Worm (Caenorhabditis elegans) whole organism, early embryonic: ENCODE measurements around the gene nep-12.

ENCODE experiments used
- B0310.2 ChIP-seq: sonication (generic microtip); optimal IDR thresholded peaks from 2 replicates; lab custom pipeline; 2016; ENCODE audit warnings: mild to moderate bottlenecking, missing genetic modification characterization, missing compliant biosample characterization
- ama-1 ChIP-seq: fragments of 150-350 bp; optimal IDR thresholded peaks from 2 replicates; lab custom pipeline; 2014
- ceh-36 ChIP-seq: sonication (generic microtip); optimal IDR thresholded peaks from 2 replicates; lab custom pipeline; 2016; ENCODE audit warnings: missing genetic modification characterization, inconsistent platforms, missing compliant biosample characterization
- flt-1 ChIP-seq: fragments of 200-800 bp; sonication (Bioruptor generic); IDR thresholded peaks from 2 replicates; pipeline ENCODE4 v1.3.6; 2022; ENCODE audit warnings: missing genetic modification characterization, missing compliant biosample characterization
- hmbx-1 ChIP-seq: sonication (generic microtip); optimal IDR thresholded peaks from 2 replicates; lab custom pipeline; 2016; ENCODE audit warnings: mild to moderate bottlenecking, missing genetic modification characterization, missing compliant biosample characterization
- hnd-1 ChIP-seq: sonication (generic microtip); optimal IDR thresholded peaks from 2 replicates; lab custom pipeline; 2016; ENCODE audit warnings: missing genetic modification characterization, missing compliant biosample characterization
- pes-1 ChIP-seq: fragments of 200-800 bp; sonication (Bioruptor generic); IDR thresholded peaks from 2 replicates; pipeline ENCODE4 v1.3.6; 2022; ENCODE audit warnings: missing genetic modification reagents, missing genetic modification characterization, missing compliant biosample characterization
- tbx-37 ChIP-seq: fragments of 200-800 bp; sonication (Bioruptor generic); conservative IDR thresholded peaks from 2 replicates; pipeline ENCODE4 v1.3.6; 2022; ENCODE audit warnings: missing genetic modification reagents, missing genetic modification characterization, missing compliant biosample characterization

ce11 chrII:4766284-4766683 lies 18.1 kb downstream of the nep-12 start, which contains the start of gene ttm-2:
- TF ChIP-seq ceh-36 (tag; lab: Kevin White, UChicago) (no peak), tbx-37 (no peak), ama-1 (no peak), hmbx-1 (no peak), pes-1 (GFP tag; lab: Robert Waterston, UW) (no peak), B0310.2 (tag; lab: Kevin White, UChicago) (no peak), hnd-1 (tag; lab: Kevin White, UChicago) (no peak), flt-1 (no peak)
